Worm (Caenorhabditis elegans) whole organism, early embryonic: ENCODE measurements around the gene C05C9.2.

Experiments
- ama-1 ChIP-seq: fragments of 150-350 bp; optimal IDR thresholded peaks from 2 replicates; lab custom pipeline; 2014
- flt-1 ChIP-seq: fragments of 200-800 bp; sonication (Bioruptor generic); IDR thresholded peaks from 2 replicates; pipeline ENCODE4 v1.3.6; 2022; ENCODE audit warnings: missing genetic modification characterization, missing compliant biosample characterization
- hmbx-1 ChIP-seq: sonication (generic microtip); optimal IDR thresholded peaks from 2 replicates; lab custom pipeline; 2016; ENCODE audit warnings: mild to moderate bottlenecking, missing genetic modification characterization, missing compliant biosample characterization
- pes-1 ChIP-seq: fragments of 200-800 bp; sonication (Bioruptor generic); IDR thresholded peaks from 2 replicates; pipeline ENCODE4 v1.3.6; 2022; ENCODE audit warnings: missing genetic modification reagents, missing genetic modification characterization, missing compliant biosample characterization
- tbx-11 ChIP-seq: fragments of 200-800 bp; sonication (Bioruptor generic); IDR thresholded peaks from 2 replicates; pipeline ENCODE4 v1.3.6; 2022; ENCODE audit warnings: missing genetic modification characterization, missing compliant biosample characterization
- tra-4 ChIP-seq: sonication (generic microtip); optimal IDR thresholded peaks from 2 replicates; lab custom pipeline; 2017; ENCODE audit warnings: missing genetic modification characterization, missing compliant biosample characterization

- TF ChIP-seq tbx-11 (no peak), pes-1 (no peak), ama-1 (lab: Kevin White, UChicago) (no peak), hmbx-1 (tag; lab: Kevin White, UChicago) (no peak), tra-4 (no peak), flt-1 (no peak)
These were observed 49.7 kb upstream of the C05C9.2 start for ce11 chrX:11103173-11103572.
